Worm (Caenorhabditis elegans): ENCODE measurements around the gene col-137.

DNA sequence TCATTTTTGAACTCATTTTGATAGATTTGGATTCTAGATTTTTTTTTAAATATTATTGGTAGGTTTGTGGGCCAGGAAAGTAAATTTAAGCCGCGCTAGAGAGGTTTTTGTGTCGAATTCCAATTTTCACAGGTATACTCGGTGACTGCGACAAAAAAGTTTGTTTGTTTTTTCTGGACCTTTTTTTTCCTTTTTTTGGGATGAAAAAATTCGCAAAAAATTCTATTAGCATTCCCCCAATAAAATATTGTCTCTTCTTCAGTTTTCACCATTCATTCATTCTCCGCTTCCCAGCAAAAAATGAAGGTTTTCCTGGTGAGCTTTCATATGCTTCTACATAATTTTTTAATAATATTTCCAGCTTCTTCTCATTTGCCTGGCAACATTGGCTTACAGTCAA is 26.5 kb upstream of the col-137 start, which contains the start of gene Y51H4A.936:
- no peak for TF ChIP-seq nhr-43 (tag; optimal IDR thresholded peaks at IDR 0.05; ENCODE audit: poor library complexity, severe bottlenecking)
- TF ChIP-seq nhr-11 (tag; optimal IDR thresholded peaks at IDR 0.05) = no peak
- TF ChIP-seq snpc-4 (tag; optimal IDR thresholded peaks at IDR 0.05) = no peak
- TF ChIP-seq mdl-1 (tag; optimal IDR thresholded peaks at IDR 0.05) = no peak
- no peak for TF ChIP-seq tbx-2 (tag; optimal IDR thresholded peaks at IDR 0.05)
- no peak for TF ChIP-seq nhr-25 (tag; optimal IDR thresholded peaks at IDR 0.05)
- no peak for TF ChIP-seq lsy-12 (tag; optimal IDR thresholded peaks at IDR 0.05)
- TF ChIP-seq aly-2 (tag; optimal IDR thresholded peaks at IDR 0.05) = no peak
- TF ChIP-seq ama-1 (optimal IDR thresholded peaks at IDR 0.05) = no peak
- no peak for TF ChIP-seq unc-62 (GFP tag; optimal IDR thresholded peaks at IDR 0.05)
- TF ChIP-seq zag-1 (tag; optimal IDR thresholded peaks at IDR 0.05) = no peak
- TF ChIP-seq nhr-237 (tag; optimal IDR thresholded peaks at IDR 0.05) = no peak
- TF ChIP-seq egl-27 (tag; optimal IDR thresholded peaks at IDR 0.05) = no peak
- TF ChIP-seq ceh-28 (tag; optimal IDR thresholded peaks at IDR 0.05) = no peak

All from whole organism, L3 larva.